Fruit fly (Drosophila melanogaster) whole organism, adult: ENCODE data around the gene mRpS26.

Experiments
- CG12768 ChIP-seq: fragments of 200-800 bp; sonication (Bioruptor generic); optimal IDR thresholded peaks from 2 replicates; lab custom pipeline; 2017; ENCODE audit warnings: missing biosample characterization, missing genetic modification characterization, mild to moderate bottlenecking, moderate library complexity, missing genetic modification reagents
- CG14711 ChIP-seq: fragments of 200-800 bp; sonication (Bioruptor generic); optimal IDR thresholded peaks from 2 replicates; lab custom pipeline; 2018; ENCODE audit warnings: missing biosample characterization, mild to moderate bottlenecking, missing genetic modification characterization, moderate library complexity
- pad ChIP-seq: fragments of 200-800 bp; sonication (Bioruptor generic); optimal IDR thresholded peaks from 3 replicates; lab custom pipeline; 2017; ENCODE audit warnings: missing biosample characterization, missing genetic modification characterization, mild to moderate bottlenecking, moderate library complexity, missing genetic modification reagents
- toe ChIP-seq: fragments of 200-800 bp; sonication (Bioruptor generic); optimal IDR thresholded peaks from 2 replicates; lab custom pipeline; 2016; ENCODE audit warnings: missing biosample characterization, missing genetic modification characterization

- TF ChIP-seq CG14711 (tag; lab: Kevin White, UChicago) (no peak), pad (GFP tag; lab: Kevin White, UChicago) (no peak), toe (GFP tag; lab: Kevin White, UChicago) (no peak), CG12768 (GFP tag; lab: Kevin White, UChicago) (no peak)
These were observed 38.2 kb downstream of the mRpS26 start for dm6 chr3L:18144620-18145019.
